Worm (Caenorhabditis elegans) whole organism, L2 larva: ENCODE results near the gene C01G6.3.

ENCODE experiments used
- egl-27 ChIP-seq: sonication (generic microtip); optimal IDR thresholded peaks from 3 replicates; lab custom pipeline; 2017; ENCODE audit warnings: missing biosample characterization, missing genetic modification reagents, missing genetic modification characterization
- elt-3 ChIP-seq: sonication (generic microtip); optimal IDR thresholded peaks from 2 replicates; lab custom pipeline; 2017; ENCODE audit warnings: missing biosample characterization, missing genetic modification characterization
- mab-5 ChIP-seq: fragments of 150-350 bp; optimal IDR thresholded peaks from 2 replicates; lab custom pipeline; 2014; ENCODE audit warnings: missing biosample characterization, missing genetic modification characterization
- nhr-11 ChIP-seq: fragments of 150-350 bp; optimal IDR thresholded peaks from 2 replicates; lab custom pipeline; 2014; ENCODE audit warnings: missing biosample characterization, missing genetic modification characterization
- nhr-12 ChIP-seq: fragments of 150-350 bp; optimal IDR thresholded peaks from 2 replicates; lab custom pipeline; 2014; ENCODE audit warnings: missing biosample characterization, missing genetic modification characterization
- nhr-129 ChIP-seq: fragments of 150-350 bp; optimal IDR thresholded peaks from 2 replicates; lab custom pipeline; 2014; ENCODE audit warnings: missing biosample characterization, missing genetic modification characterization
- nhr-237 ChIP-seq: fragments of 150-350 bp; optimal IDR thresholded peaks from 2 replicates; lab custom pipeline; 2014; ENCODE audit warnings: missing biosample characterization, missing genetic modification characterization
- nhr-25 ChIP-seq: fragments of 150-350 bp; sonication (generic microtip); optimal IDR thresholded peaks from 3 replicates; lab custom pipeline; 2014; ENCODE audit warnings: missing biosample characterization, missing genetic modification characterization
- unc-62 ChIP-seq: fragments of 150-350 bp; optimal IDR thresholded peaks from 2 replicates; lab custom pipeline; 2014; ENCODE audit warnings: missing biosample characterization, missing genetic modification reagents, missing genetic modification characterization
- zag-1 ChIP-seq: fragments of 150-350 bp; optimal IDR thresholded peaks from 2 replicates; lab custom pipeline; 2014; ENCODE audit warnings: missing biosample characterization, missing genetic modification characterization

DNA sequence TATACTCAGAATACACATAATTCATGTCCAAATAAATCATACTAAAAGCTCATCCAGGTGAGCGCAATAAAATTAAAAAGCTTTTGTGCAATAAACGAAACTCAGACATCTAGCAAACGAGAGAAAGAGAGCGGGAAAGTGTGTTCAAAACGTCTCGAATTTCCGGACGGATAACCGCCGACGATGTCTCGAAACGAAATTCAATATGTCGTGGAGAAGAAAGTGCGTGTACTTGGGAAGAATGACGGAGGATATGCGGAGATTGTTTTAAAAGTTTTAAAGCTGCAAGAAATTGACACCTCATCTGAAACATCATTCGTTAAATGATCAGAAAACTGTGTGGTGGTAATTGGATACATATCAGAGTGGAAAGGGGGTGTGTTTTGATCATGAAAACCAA is 45.0 kb downstream of the C01G6.3 start:
- TF ChIP-seq nhr-237 (tag; lab: Kevin White, UChicago): no peak
- peak; percentile 6 for TF ChIP-seq nhr-129 (tag; lab: Kevin White, UChicago)
- TF ChIP-seq unc-62 (GFP tag; lab: Kevin White, UChicago): no peak
- TF ChIP-seq mab-5: no peak
- no peak for TF ChIP-seq zag-1 (tag; lab: Kevin White, UChicago)
- no peak for TF ChIP-seq nhr-12 (tag; lab: Kevin White, UChicago)
- no peak for TF ChIP-seq nhr-25 (tag; lab: Kevin White, UChicago)
- no peak for TF ChIP-seq elt-3 (tag; lab: Kevin White, UChicago)
- TF ChIP-seq egl-27: no peak
- no peak for TF ChIP-seq nhr-11
